Fruit fly (Drosophila melanogaster) whole organism, prepupa: ENCODE data around the gene CG32189.

Experiments used
- CG10631 ChIP-seq: fragments of 200-800 bp; sonication (Bioruptor generic); optimal IDR thresholded peaks from 2 replicates; lab custom pipeline; 2016; ENCODE audit warnings: missing biosample characterization, missing genetic modification characterization
- CG7368 ChIP-seq: fragments of 200-800 bp; sonication (Bioruptor generic); optimal IDR thresholded peaks from 3 replicates; lab custom pipeline; 2016; ENCODE audit warnings: missing biosample characterization, missing genetic modification characterization
- Hr39 ChIP-seq: fragments of 200-800 bp; sonication (Bioruptor generic); optimal IDR thresholded peaks from 2 replicates; lab custom pipeline; 2016; ENCODE audit warnings: missing biosample characterization, missing genetic modification characterization
- Lpt ChIP-seq: fragments of 200-800 bp; sonication (Bioruptor generic); optimal IDR thresholded peaks from 3 replicates; lab custom pipeline; 2016; ENCODE audit warnings: missing biosample characterization, missing genetic modification characterization
- OdsH ChIP-seq: fragments of 200-800 bp; sonication (Bioruptor generic); optimal IDR thresholded peaks from 3 replicates; lab custom pipeline; 2016; ENCODE audit warnings: missing biosample characterization, missing genetic modification characterization
- Smox ChIP-seq: fragments of 200-800 bp; sonication (Bioruptor generic); optimal IDR thresholded peaks from 3 replicates; lab custom pipeline; 2016; ENCODE audit warnings: missing biosample characterization, missing genetic modification characterization
- Sox102F ChIP-seq: fragments of 200-800 bp; sonication (Bioruptor generic); optimal IDR thresholded peaks from 2 replicates; lab custom pipeline; 2016; ENCODE audit warnings: missing biosample characterization, mild to moderate bottlenecking, missing genetic modification characterization
- fd59A ChIP-seq: fragments of 200-800 bp; sonication (Bioruptor generic); optimal IDR thresholded peaks from 2 replicates; lab custom pipeline; 2017; ENCODE audit warnings: missing biosample characterization, mild to moderate bottlenecking, missing genetic modification characterization, missing genetic modification reagents
- fkh ChIP-seq: fragments of 200-800 bp; sonication (Bioruptor generic); optimal IDR thresholded peaks from 3 replicates; lab custom pipeline; 2017; ENCODE audit warnings: missing biosample characterization, mild to moderate bottlenecking, missing genetic modification characterization, moderate library complexity
- salr ChIP-seq, 2 experiments: fragments of 200-800 bp; sonication (Bioruptor generic); optimal IDR thresholded peaks; 3 replicates each; lab custom pipeline; 2016 to 2018; ENCODE audit warnings: missing biosample characterization in 2 of 2, missing genetic modification characterization in 2 of 2, mild to moderate bottlenecking in 1 of 2

DNA sequence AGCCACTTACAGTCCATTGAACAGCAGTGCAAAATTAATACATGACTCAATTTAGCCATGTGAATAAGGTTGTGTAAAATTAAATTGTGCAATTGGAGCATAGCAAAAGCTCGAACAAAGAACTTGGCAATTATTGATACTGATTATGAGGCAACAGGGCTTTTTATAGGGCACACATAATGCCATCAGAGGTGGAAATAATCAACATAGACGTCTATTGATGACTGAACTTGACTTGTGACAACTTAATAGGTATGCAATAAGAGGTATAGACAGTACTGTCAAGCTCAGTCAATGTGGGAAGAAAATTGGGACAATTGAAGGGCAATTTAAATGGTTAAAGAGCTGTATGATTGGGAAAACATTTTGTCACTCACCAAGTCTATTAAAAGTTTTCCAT, 14.9 kb downstream of the CG32189 start, which contains the start of gene Ir75b:
- TF ChIP-seq CG10631 (GFP tag; lab: Kevin White, UChicago) (no peak), Hr39 (no peak), Lpt (GFP tag; lab: Kevin White, UChicago) (no peak), CG7368 (GFP tag; lab: Kevin White, UChicago) (no peak), OdsH (GFP tag; lab: Kevin White, UChicago) (no peak), Smox (GFP tag; lab: Kevin White, UChicago) (no peak), fd59A (GFP tag; lab: Kevin White, UChicago) (no peak), Sox102F (GFP tag; lab: Kevin White, UChicago) (no peak), fkh (GFP tag; lab: Kevin White, UChicago) (no peak), salr (GFP tag; optimal IDR thresholded peaks at IDR 0.05; lab: Kevin White, UChicago) (no peak)
